Worm (Caenorhabditis elegans) whole organism, L1 larva: Measurements from ENCODE around the gene folt-3.

Experiments used
- F16B12.6 ChIP-seq: fragments of 150-350 bp; optimal IDR thresholded peaks from 2 replicates; lab custom pipeline; 2014; ENCODE audit warnings: missing biosample characterization, missing genetic modification characterization
- ama-1 ChIP-seq: fragments of 150-350 bp; optimal IDR thresholded peaks from 2 replicates; lab custom pipeline; 2014
- ceh-63 ChIP-seq: fragments of 200-800 bp; sonication (Bioruptor generic); optimal IDR thresholded peaks from 2 replicates; lab custom pipeline; 2018; ENCODE audit warnings: mild to moderate bottlenecking, missing genetic modification characterization, missing compliant biosample characterization
- fkh-10 ChIP-seq: sonication (generic microtip); optimal IDR thresholded peaks from 2 replicates; lab custom pipeline; 2017; ENCODE audit warnings: missing biosample characterization, missing genetic modification reagents, missing genetic modification characterization
- jun-1 ChIP-seq: fragments of 150-350 bp; optimal IDR thresholded peaks from 2 replicates; lab custom pipeline; 2014; ENCODE audit warnings: missing biosample characterization, missing genetic modification reagents, missing genetic modification characterization
- lin-35 ChIP-seq, 2 experiments: fragments of 150-350 bp; optimal IDR thresholded peaks; 2 replicates each; lab custom pipeline; 2014; ENCODE audit warnings: missing biosample characterization in 2 of 2, missing genetic modification characterization in 2 of 2, missing genetic modification reagents in 2 of 2
- lsy-2 ChIP-seq, 2 experiments: fragments of 150-350 bp; optimal IDR thresholded peaks; 2 replicates each; lab custom pipeline; 2014; ENCODE audit warnings: missing biosample characterization in 2 of 2, missing genetic modification characterization in 2 of 2
- mep-1 ChIP-seq: fragments of 150-350 bp; optimal IDR thresholded peaks from 2 replicates; lab custom pipeline; 2014; ENCODE audit warnings: missing biosample characterization, missing genetic modification characterization
- nhr-11 ChIP-seq: fragments of 150-350 bp; optimal IDR thresholded peaks from 2 replicates; lab custom pipeline; 2014; ENCODE audit warnings: missing biosample characterization, missing genetic modification characterization
- nhr-12 ChIP-seq: sonication (generic microtip); optimal IDR thresholded peaks from 2 replicates; lab custom pipeline; 2017; ENCODE audit warnings: missing biosample characterization, missing genetic modification characterization
- nhr-20 ChIP-seq: sonication (generic microtip); optimal IDR thresholded peaks from 2 replicates; lab custom pipeline; 2016; ENCODE audit warnings: mild to moderate bottlenecking, missing genetic modification characterization, missing compliant biosample characterization
- sptf-1 ChIP-seq: fragments of 150-350 bp; optimal IDR thresholded peaks from 2 replicates; lab custom pipeline; 2014; ENCODE audit warnings: missing biosample characterization, missing genetic modification characterization
- unc-130 ChIP-seq: fragments of 150-350 bp; optimal IDR thresholded peaks from 2 replicates; lab custom pipeline; 2017; ENCODE audit warnings: missing biosample characterization, missing genetic modification characterization, inconsistent platforms

DNA sequence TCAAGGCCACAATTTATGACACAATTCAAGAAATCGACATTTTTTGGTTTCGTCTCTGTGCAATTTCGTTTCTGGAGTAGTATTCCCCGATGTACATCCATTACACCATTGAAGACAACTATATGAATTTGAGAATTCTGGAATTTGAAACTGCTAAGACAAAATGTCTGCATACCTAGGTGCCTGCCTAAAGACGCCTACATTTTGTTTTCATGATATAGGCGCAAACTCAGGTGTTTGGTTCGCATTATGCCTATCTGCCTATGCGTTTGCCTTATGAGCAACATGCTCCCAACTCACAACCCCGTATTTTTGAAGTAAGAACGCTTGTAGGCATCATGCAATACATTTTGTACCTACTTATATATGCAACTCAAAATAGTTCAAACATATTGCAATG is 38.6 kb downstream of the folt-3 start, which contains the start of gene F19F10.14:
- TF ChIP-seq lsy-2 (tag; optimal IDR thresholded peaks at IDR 0.05; lab: Kevin White, UChicago) = no peak
- no peak for TF ChIP-seq ceh-63 (GFP tag; lab: Kevin White, UChicago)
- TF ChIP-seq ama-1 (lab: Kevin White, UChicago) = no peak
- TF ChIP-seq nhr-11 (tag; lab: Kevin White, UChicago) = no peak
- TF ChIP-seq unc-130 (tag; lab: Kevin White, UChicago) = no peak
- TF ChIP-seq lin-35 (GFP tag; optimal IDR thresholded peaks at IDR 0.05; lab: Kevin White, UChicago) = no peak
- no peak for TF ChIP-seq jun-1 (tag; lab: Kevin White, UChicago)
- no peak for TF ChIP-seq sptf-1 (tag; lab: Kevin White, UChicago)
- no peak for TF ChIP-seq nhr-12
- TF ChIP-seq nhr-20 (tag; lab: Kevin White, UChicago) = no peak
- no peak for TF ChIP-seq mep-1
- TF ChIP-seq fkh-10 (GFP tag; lab: Kevin White, UChicago) = no peak
- no peak for TF ChIP-seq F16B12.6
